Worm (Caenorhabditis elegans): ENCODE measurements around the gene F36H12.17.
"Not testable (repeated sequence)": the region's sequence is repeated elsewhere in the genome, so short reads cannot be mapped to it uniquely, and the experiment has no call there.

The F36H12.17 gene

ce11 chrIV:5221721-5222120, 55.9 kb downstream of the F36H12.17 start:
- TF ChIP-seq unc-62 (GFP tag; optimal IDR thresholded peaks at IDR 0.05): no peak

- not testable (repeated sequence) for TF ChIP-seq unc-62 (GFP tag; optimal IDR thresholded peaks at IDR 0.05)
Measured at ce11 chrIV:5218496-5218895, 59.2 kb downstream of the F36H12.17 start, which contains the start of gene nsph-4.2. TSS of gene nsph-4.2 (plus strand) at chrIV:5218796.
